Fruit fly (Drosophila melanogaster) whole organism, prepupa: ENCODE results near the gene Spn85F.

ENCODE experiments used
- CG10631 ChIP-seq: fragments of 200-800 bp; sonication (Bioruptor generic); optimal IDR thresholded peaks from 2 replicates; lab custom pipeline; 2016; ENCODE audit warnings: missing biosample characterization, missing genetic modification characterization
- CG10669 ChIP-seq: fragments of 200-800 bp; sonication (Bioruptor generic); optimal IDR thresholded peaks from 3 replicates; lab custom pipeline; 2018; ENCODE audit warnings: missing biosample characterization, mild to moderate bottlenecking, missing genetic modification characterization, moderate library complexity
- CG11294 ChIP-seq: fragments of 200-800 bp; sonication (Bioruptor generic); IDR thresholded peaks from 2 replicates; pipeline ENCODE4 v1.3.6; 2022; ENCODE audit warnings: missing biosample characterization, missing genetic modification characterization
- CG11762 ChIP-seq: fragments of 200-800 bp; sonication (Bioruptor generic); optimal IDR thresholded peaks from 3 replicates; lab custom pipeline; 2016; ENCODE audit warnings: missing biosample characterization, missing genetic modification characterization; ENCODE audit not compliant: insufficient read depth
- CG11902 ChIP-seq: fragments of 200-800 bp; sonication (Bioruptor generic); optimal IDR thresholded peaks from 3 replicates; lab custom pipeline; 2016; ENCODE audit warnings: missing biosample characterization, missing genetic modification characterization
- CG15336 ChIP-seq: fragments of 200-800 bp; sonication (Bioruptor generic); IDR thresholded peaks from 2 replicates; pipeline ENCODE4 v1.3.6; 2022; ENCODE audit warnings: missing biosample characterization, missing genetic modification characterization
- CG1621 ChIP-seq: fragments of 200-800 bp; sonication (Bioruptor generic); optimal IDR thresholded peaks from 3 replicates; lab custom pipeline; 2018; ENCODE audit warnings: missing biosample characterization, mild to moderate bottlenecking, missing genetic modification characterization
- CG16779 ChIP-seq: fragments of 200-800 bp; sonication (Bioruptor generic); optimal IDR thresholded peaks from 3 replicates; lab custom pipeline; 2017; ENCODE audit warnings: missing biosample characterization, mild to moderate bottlenecking, missing genetic modification characterization
- CG3032 ChIP-seq: fragments of 200-800 bp; optimal IDR thresholded peaks from 2 replicates; lab custom pipeline; 2019; ENCODE audit warnings: missing biosample characterization, mild to moderate bottlenecking, missing genetic modification characterization, moderate library complexity
- CG31627 ChIP-seq: fragments of 200-800 bp; sonication (Bioruptor generic); optimal IDR thresholded peaks from 3 replicates; lab custom pipeline; 2016; ENCODE audit warnings: missing biosample characterization, missing genetic modification characterization
- CG34406 ChIP-seq: fragments of 200-800 bp; sonication (Bioruptor generic); optimal IDR thresholded peaks from 3 replicates; lab custom pipeline; 2016; ENCODE audit warnings: missing biosample characterization, missing genetic modification characterization
- CG3919 ChIP-seq: fragments of 200-800 bp; sonication (Bioruptor generic); optimal IDR thresholded peaks from 3 replicates; lab custom pipeline; 2016; ENCODE audit warnings: missing biosample characterization, missing genetic modification characterization
- CG4318 ChIP-seq: fragments of 200-800 bp; sonication (Bioruptor generic); optimal IDR thresholded peaks from 3 replicates; lab custom pipeline; 2017; ENCODE audit warnings: missing biosample characterization, mild to moderate bottlenecking, missing genetic modification characterization
- CG6163 ChIP-seq: fragments of 200-800 bp; sonication (Bioruptor generic); IDR thresholded peaks from 3 replicates; pipeline ENCODE4 v1.3.6; 2022; ENCODE audit warnings: missing biosample characterization, missing genetic modification characterization
- CG6276 ChIP-seq: fragments of 200-800 bp; sonication (Bioruptor generic); optimal IDR thresholded peaks from 2 replicates; lab custom pipeline; 2017; ENCODE audit warnings: missing biosample characterization, mild to moderate bottlenecking, missing genetic modification characterization
- CG6792 ChIP-seq: fragments of 200-800 bp; sonication (Bioruptor generic); optimal IDR thresholded peaks from 3 replicates; lab custom pipeline; 2016; ENCODE audit warnings: missing biosample characterization, missing genetic modification characterization
- CG6854 ChIP-seq: fragments of 200-800 bp; sonication (Bioruptor generic); optimal IDR thresholded peaks from 2 replicates; lab custom pipeline; 2017; ENCODE audit warnings: missing biosample characterization, mild to moderate bottlenecking, missing genetic modification characterization
- CG8119 ChIP-seq: fragments of 200-800 bp; sonication (Bioruptor generic); IDR thresholded peaks from 3 replicates; pipeline ENCODE4 v1.3.6; 2022; ENCODE audit warnings: missing biosample characterization, missing genetic modification characterization
- CG9139 ChIP-seq: fragments of 200-800 bp; sonication (Bioruptor generic); optimal IDR thresholded peaks from 3 replicates; lab custom pipeline; 2017; ENCODE audit warnings: missing biosample characterization, mild to moderate bottlenecking, missing genetic modification characterization
- Eip78C ChIP-seq: fragments of 200-800 bp; sonication (Bioruptor generic); peaks from one replicate; lab custom pipeline; 2016; ENCODE audit warnings: missing biosample characterization, missing genetic modification characterization
- Eip93F ChIP-seq: fragments of 200-800 bp; sonication (Bioruptor generic); optimal IDR thresholded peaks from 2 replicates; lab custom pipeline; 2016; ENCODE audit warnings: missing biosample characterization, mild to moderate bottlenecking, missing genetic modification characterization
- Ets21C ChIP-seq: fragments of 200-800 bp; sonication (Bioruptor generic); optimal IDR thresholded peaks from 3 replicates; lab custom pipeline; 2016; ENCODE audit warnings: missing biosample characterization, missing genetic modification characterization
- Ets96B ChIP-seq: fragments of 200-800 bp; optimal IDR thresholded peaks from 2 replicates; lab custom pipeline; 2019; ENCODE audit warnings: missing biosample characterization, mild to moderate bottlenecking, missing genetic modification characterization, moderate library complexity
- Gug ChIP-seq: fragments of 200-800 bp; sonication (Bioruptor generic); IDR thresholded peaks from 2 replicates; pipeline ENCODE4 v1.3.6; 2022; ENCODE audit warnings: missing biosample characterization, missing genetic modification characterization
- Hr4 ChIP-seq: fragments of 200-800 bp; sonication (Bioruptor generic); optimal IDR thresholded peaks from 3 replicates; lab custom pipeline; 2016; ENCODE audit warnings: missing biosample characterization, missing genetic modification characterization
- Lpt ChIP-seq: fragments of 200-800 bp; sonication (Bioruptor generic); optimal IDR thresholded peaks from 3 replicates; lab custom pipeline; 2016; ENCODE audit warnings: missing biosample characterization, missing genetic modification characterization
- OdsH ChIP-seq: fragments of 200-800 bp; sonication (Bioruptor generic); optimal IDR thresholded peaks from 3 replicates; lab custom pipeline; 2016; ENCODE audit warnings: missing biosample characterization, missing genetic modification characterization
- Smox ChIP-seq: fragments of 200-800 bp; sonication (Bioruptor generic); optimal IDR thresholded peaks from 3 replicates; lab custom pipeline; 2016; ENCODE audit warnings: missing biosample characterization, missing genetic modification characterization
- Sox102F ChIP-seq: fragments of 200-800 bp; sonication (Bioruptor generic); optimal IDR thresholded peaks from 2 replicates; lab custom pipeline; 2016; ENCODE audit warnings: missing biosample characterization, mild to moderate bottlenecking, missing genetic modification characterization
- Sox14 ChIP-seq: fragments of 200-800 bp; sonication (Bioruptor generic); optimal IDR thresholded peaks from 3 replicates; lab custom pipeline; 2016; ENCODE audit warnings: missing biosample characterization, missing genetic modification characterization
- Sox15 ChIP-seq: fragments of 200-800 bp; sonication (Bioruptor generic); optimal IDR thresholded peaks from 3 replicates; lab custom pipeline; 2016; ENCODE audit warnings: missing biosample characterization, missing genetic modification characterization
- achi ChIP-seq: fragments of 200-800 bp; sonication (Bioruptor generic); optimal IDR thresholded peaks from 3 replicates; lab custom pipeline; 2016; ENCODE audit warnings: missing biosample characterization, missing genetic modification characterization
- acj6 ChIP-seq: fragments of 200-800 bp; sonication (Bioruptor generic); optimal IDR thresholded peaks from 3 replicates; lab custom pipeline; 2016; ENCODE audit warnings: missing biosample characterization, missing genetic modification characterization
- dac ChIP-seq: fragments of 200-800 bp; sonication (Bioruptor generic); optimal IDR thresholded peaks from 2 replicates; lab custom pipeline; 2017; ENCODE audit warnings: missing biosample characterization, mild to moderate bottlenecking, missing genetic modification characterization
- dsx ChIP-seq: fragments of 200-800 bp; optimal IDR thresholded peaks from 3 replicates; lab custom pipeline; 2019; ENCODE audit warnings: missing biosample characterization, mild to moderate bottlenecking, missing genetic modification characterization, moderate library complexity; ENCODE audit not compliant: poor library complexity, severe bottlenecking
- eg ChIP-seq: fragments of 200-800 bp; sonication (Bioruptor generic); IDR thresholded peaks from 3 replicates; pipeline ENCODE4 v1.3.6; 2022; ENCODE audit warnings: missing biosample characterization, missing genetic modification characterization
- esn ChIP-seq: fragments of 200-800 bp; sonication (Bioruptor generic); optimal IDR thresholded peaks from 2 replicates; lab custom pipeline; 2016; ENCODE audit warnings: missing biosample characterization, mild to moderate bottlenecking, missing genetic modification characterization, moderate library complexity
- fd59A ChIP-seq: fragments of 200-800 bp; sonication (Bioruptor generic); optimal IDR thresholded peaks from 2 replicates; lab custom pipeline; 2017; ENCODE audit warnings: missing biosample characterization, mild to moderate bottlenecking, missing genetic modification characterization, missing genetic modification reagents
- fd85E ChIP-seq: fragments of 200-800 bp; sonication (Bioruptor generic); optimal IDR thresholded peaks from 3 replicates; lab custom pipeline; 2016; ENCODE audit warnings: missing biosample characterization, missing genetic modification characterization
- lz ChIP-seq: fragments of 200-800 bp; sonication (Bioruptor generic); optimal IDR thresholded peaks from 3 replicates; lab custom pipeline; 2016; ENCODE audit warnings: missing biosample characterization, missing genetic modification characterization
- net ChIP-seq: fragments of 200-800 bp; sonication (Bioruptor generic); optimal IDR thresholded peaks from 3 replicates; lab custom pipeline; 2016; ENCODE audit warnings: missing biosample characterization, missing genetic modification characterization
- spab ChIP-seq: fragments of 200-800 bp; sonication (Bioruptor generic); optimal IDR thresholded peaks from 2 replicates; lab custom pipeline; 2017; ENCODE audit warnings: missing biosample characterization, mild to moderate bottlenecking, missing genetic modification characterization, missing genetic modification reagents
- ss ChIP-seq, 2 experiments: fragments of 200-800 bp; sonication (Bioruptor generic); optimal IDR thresholded peaks; 2 replicates in 1 of 2; 3 replicates in 1 of 2; lab custom pipeline; 2017 to 2018; ENCODE audit warnings: mild to moderate bottlenecking in 2 of 2, missing biosample characterization in 2 of 2, missing genetic modification characterization in 2 of 2, moderate library complexity in 1 of 2
- svp ChIP-seq: fragments of 200-800 bp; sonication (Bioruptor generic); peaks from one replicate; lab custom pipeline; 2016; ENCODE audit warnings: missing biosample characterization, missing genetic modification characterization
- topi ChIP-seq: fragments of 200-800 bp; sonication (Bioruptor generic); optimal IDR thresholded peaks from 3 replicates; lab custom pipeline; 2016; ENCODE audit warnings: missing biosample characterization, missing genetic modification characterization
- vri ChIP-seq: fragments of 200-800 bp; sonication (Bioruptor generic); optimal IDR thresholded peaks from 3 replicates; lab custom pipeline; 2016; ENCODE audit warnings: missing biosample characterization, mild to moderate bottlenecking, missing genetic modification characterization

The Spn85F gene

dm6 chr3R:9977494-9977893 is 19.5 kb upstream of the Spn85F start:
- TF ChIP-seq CG15336 (0 out of 2 replicates have a peak, but pooled peaks have one; percentile 12), Gug (no peak), acj6 (GFP tag; lab: Kevin White, UChicago) (no peak), Eip78C (GFP tag; lab: Kevin White, UChicago) (peak; percentile 32), eg (GFP tag; lab: Robert Waterston, UW) (no peak), CG10669 (no peak), esn (no peak), Ets96B (tag; lab: Kevin White, UChicago) (no peak), svp (GFP tag; lab: Kevin White, UChicago) (peak; percentile 37), CG6792 (GFP tag; lab: Kevin White, UChicago) (no peak)

- TF ChIP-seq Sox14 (GFP tag; lab: Kevin White, UChicago) = no peak
- no peak for TF ChIP-seq CG10669
- no peak for TF ChIP-seq Gug
- TF ChIP-seq esn = no peak
- TF ChIP-seq fd59A (GFP tag; lab: Kevin White, UChicago) = no peak
- TF ChIP-seq OdsH (GFP tag; lab: Kevin White, UChicago) = no peak
- TF ChIP-seq eg (GFP tag; lab: Robert Waterston, UW) = no peak
- no peak for TF ChIP-seq Hr4
- TF ChIP-seq CG1621 (tag; lab: Kevin White, UChicago) = no peak
- TF ChIP-seq net (GFP tag; lab: Kevin White, UChicago) = no peak
- no peak for TF ChIP-seq CG3032 (tag; lab: Kevin White, UChicago)
- TF ChIP-seq Smox = no peak
- TF ChIP-seq Sox102F (GFP tag; lab: Kevin White, UChicago) = no peak
- TF ChIP-seq Lpt (GFP tag; lab: Kevin White, UChicago) = no peak
- no peak for TF ChIP-seq CG31627 (GFP tag; lab: Kevin White, UChicago)
- TF ChIP-seq CG6854 (GFP tag; lab: Kevin White, UChicago) = no peak
- TF ChIP-seq vri = no peak
- no peak for TF ChIP-seq ss (GFP tag; optimal IDR thresholded peaks at IDR 0.05; lab: Kevin White, UChicago)
- no peak for TF ChIP-seq CG11294 (GFP tag; lab: Robert Waterston, UW)
- no peak for TF ChIP-seq spab (GFP tag; lab: Kevin White, UChicago)
Measured at dm6 chr3R:9978977-9979376, 18.0 kb upstream of the Spn85F start.

- TF ChIP-seq CG16779 (tag; lab: Kevin White, UChicago) (no peak), CG34406 (GFP tag; lab: Kevin White, UChicago) (no peak), CG10631 (GFP tag; lab: Kevin White, UChicago) (peak; percentile 49), Ets96B (tag; lab: Kevin White, UChicago) (peak; percentile 7), Sox15 (GFP tag; lab: Kevin White, UChicago) (no peak), CG11902 (GFP tag; lab: Kevin White, UChicago) (no peak), fd85E (no peak), dac (no peak), CG6163 (GFP tag; lab: Robert Waterston, UW) (0 out of 3 replicates have a peak, but pooled peaks have one; percentile 21), dsx (GFP tag; lab: Kevin White, UChicago) (peak; percentile 74), achi (GFP tag; lab: Kevin White, UChicago) (no peak), CG6276 (GFP tag; lab: Kevin White, UChicago) (no peak), CG4318 (GFP tag; lab: Kevin White, UChicago) (no peak), Hr4 (no peak), esn (peak; percentile 53), CG3032 (tag; lab: Kevin White, UChicago) (peak; percentile 33), lz (peak; percentile 14), eg (GFP tag; lab: Robert Waterston, UW) (0 out of 3 replicates have a peak, but pooled peaks have one; percentile 10), ss (GFP tag; optimal IDR thresholded peaks at IDR 0.05; lab: Kevin White, UChicago) (peak in 1 of 2 experiments; percentile 41), CG1621 (tag; lab: Kevin White, UChicago) (no peak), Eip93F (GFP tag; lab: Kevin White, UChicago) (no peak), CG8119 (GFP tag; lab: Robert Waterston, UW) (no peak), Sox102F (GFP tag; lab: Kevin White, UChicago) (no peak), CG11762 (GFP tag; lab: Kevin White, UChicago) (no peak), CG9139 (GFP tag; lab: Kevin White, UChicago) (no peak), topi (GFP tag; lab: Kevin White, UChicago) (no peak), OdsH (GFP tag; lab: Kevin White, UChicago) (no peak), Ets21C (peak; percentile 13), CG3919 (peak; percentile 44), Gug (no peak), CG6792 (GFP tag; lab: Kevin White, UChicago) (no peak)
Measured at dm6 chr3R:9985585-9986393, 11.2 kb upstream of the Spn85F start, which contains the start of gene Art4. TSS of gene Art4 (minus strand) at chr3R:9986060.
